Worm (Caenorhabditis elegans) whole organism, mixed stage, embryonic: ENCODE measurements around the gene Y38C1BA.1.

Experiments used
- M03D4.4 ChIP-seq: sonication (generic microtip); optimal IDR thresholded peaks from 2 replicates; lab custom pipeline; 2017; ENCODE audit warnings: mild to moderate bottlenecking, missing genetic modification characterization, missing compliant biosample characterization
- bed-3 ChIP-seq: fragments of 200-800 bp; sonication (Bioruptor generic); optimal IDR thresholded peaks from 3 replicates; lab custom pipeline; 2018; ENCODE audit warnings: mild to moderate bottlenecking, missing genetic modification characterization, moderate library complexity, missing compliant biosample characterization
- blmp-1 ChIP-seq: fragments of 150-350 bp; optimal IDR thresholded peaks from 2 replicates; lab custom pipeline; 2014; ENCODE audit warnings: missing biosample characterization, missing genetic modification characterization
- ceh-43 ChIP-seq: fragments of 200-800 bp; sonication (Bioruptor generic); optimal IDR thresholded peaks from 2 replicates; lab custom pipeline; 2018; ENCODE audit warnings: mild to moderate bottlenecking, missing genetic modification characterization, moderate library complexity, missing compliant biosample characterization
- ces-1 ChIP-seq: fragments of 150-350 bp; optimal IDR thresholded peaks from 2 replicates; lab custom pipeline; 2014; ENCODE audit warnings: missing biosample characterization, missing genetic modification reagents, missing genetic modification characterization
- cnd-1 ChIP-seq: fragments of 200-800 bp; sonication (Bioruptor generic); optimal IDR thresholded peaks from 2 replicates; lab custom pipeline; 2018; ENCODE audit warnings: mild to moderate bottlenecking, missing genetic modification characterization, missing compliant biosample characterization
- drap-1 ChIP-seq: fragments of 200-800 bp; sonication (Bioruptor generic); optimal IDR thresholded peaks from 3 replicates; lab custom pipeline; 2018; ENCODE audit warnings: mild to moderate bottlenecking, missing genetic modification characterization, missing compliant biosample characterization
- elt-1 ChIP-seq: sonication (generic microtip); optimal IDR thresholded peaks from 2 replicates; lab custom pipeline; 2017; ENCODE audit warnings: missing genetic modification characterization, mild to moderate bottlenecking, missing compliant biosample characterization, antibody characterized with exemption, moderate library complexity, borderline replicate concordance; ENCODE audit not compliant: insufficient read depth
- hlh-1 ChIP-seq: fragments of 150-350 bp; optimal IDR thresholded peaks from 2 replicates; lab custom pipeline; 2014; ENCODE audit warnings: missing biosample characterization, missing genetic modification reagents, missing genetic modification characterization
- lin-13 ChIP-seq: fragments of 150-350 bp; optimal IDR thresholded peaks from 2 replicates; lab custom pipeline; 2014; ENCODE audit warnings: missing biosample characterization, missing genetic modification characterization
- lin-32 ChIP-seq: fragments of 200-800 bp; sonication (Bioruptor generic); optimal IDR thresholded peaks from 2 replicates; lab custom pipeline; 2018; ENCODE audit warnings: mild to moderate bottlenecking, missing genetic modification characterization, missing compliant biosample characterization
- mls-2 ChIP-seq: sonication (generic microtip); optimal IDR thresholded peaks from 2 replicates; lab custom pipeline; 2016; ENCODE audit warnings: mild to moderate bottlenecking, missing genetic modification characterization, moderate library complexity, missing compliant biosample characterization
- nhr-12 ChIP-seq: fragments of 150-350 bp; optimal IDR thresholded peaks from 2 replicates; lab custom pipeline; 2014; ENCODE audit warnings: missing biosample characterization, missing genetic modification characterization
- nhr-2 ChIP-seq: fragments of 150-350 bp; optimal IDR thresholded peaks from 2 replicates; lab custom pipeline; 2014; ENCODE audit warnings: missing biosample characterization, missing genetic modification characterization
- nhr-76 ChIP-seq: sonication (generic microtip); optimal IDR thresholded peaks from 2 replicates; lab custom pipeline; 2017; ENCODE audit warnings: missing biosample characterization, missing genetic modification characterization
- sem-2 ChIP-seq: fragments of 200-800 bp; sonication (Bioruptor generic); optimal IDR thresholded peaks from 2 replicates; lab custom pipeline; 2018; ENCODE audit warnings: mild to moderate bottlenecking, missing genetic modification characterization, missing compliant biosample characterization
- snpc-4 ChIP-seq: fragments of 150-350 bp; optimal IDR thresholded peaks from 2 replicates; lab custom pipeline; 2014; ENCODE audit warnings: missing biosample characterization, missing genetic modification characterization
- sptf-1 ChIP-seq: sonication (generic microtip); optimal IDR thresholded peaks from 2 replicates; lab custom pipeline; 2017; ENCODE audit warnings: mild to moderate bottlenecking, missing genetic modification characterization, moderate library complexity, missing compliant biosample characterization
- tbx-8 ChIP-seq: fragments of 200-800 bp; sonication (Bioruptor generic); optimal IDR thresholded peaks from 2 replicates; lab custom pipeline; 2018; ENCODE audit warnings: mild to moderate bottlenecking, missing genetic modification characterization, moderate library complexity, missing compliant biosample characterization
- unc-120 ChIP-seq: sonication (generic microtip); optimal IDR thresholded peaks from 2 replicates; lab custom pipeline; 2017; ENCODE audit warnings: missing genetic modification characterization, missing compliant biosample characterization; ENCODE audit not compliant: poor library complexity, severe bottlenecking
- unc-39 ChIP-seq: fragments of 150-350 bp; optimal IDR thresholded peaks from 2 replicates; lab custom pipeline; 2014; ENCODE audit warnings: missing biosample characterization, missing genetic modification characterization
- unc-62 ChIP-seq: fragments of 150-350 bp; optimal IDR thresholded peaks from 2 replicates; lab custom pipeline; 2014; ENCODE audit warnings: missing biosample characterization, missing genetic modification reagents, missing genetic modification characterization
- zip-8 ChIP-seq: fragments of 150-350 bp; optimal IDR thresholded peaks from 2 replicates; lab custom pipeline; 2014; ENCODE audit warnings: missing biosample characterization, missing genetic modification characterization
- ztf-11 ChIP-seq: fragments of 150-350 bp; optimal IDR thresholded peaks from 2 replicates; lab custom pipeline; 2014; ENCODE audit warnings: missing biosample characterization, missing genetic modification characterization

Gene Y38C1BA.1

DNA sequence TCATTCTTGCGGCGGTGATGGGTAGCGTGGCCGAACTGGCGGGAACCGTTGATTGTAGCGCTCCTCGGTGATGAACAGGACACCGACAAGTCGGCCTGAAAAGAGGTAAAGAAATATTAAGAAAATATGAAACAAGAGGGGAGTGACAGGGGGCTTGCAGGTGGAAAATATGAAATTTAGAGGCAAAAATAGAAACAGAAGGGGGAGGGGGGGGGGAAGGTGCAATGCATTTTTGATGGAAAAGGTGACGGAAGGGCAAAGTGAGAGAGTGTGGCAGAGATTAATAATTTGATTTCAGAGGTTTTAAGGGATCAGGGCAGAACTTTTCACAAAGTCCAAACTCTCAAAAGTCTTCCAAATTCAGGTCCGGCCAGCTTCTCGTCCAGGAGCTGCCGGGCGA is 22.2 kb downstream of the Y38C1BA.1 start, which contains the start of gene frpr-19:
Gene frpr-19, minus strand, starts transcription at position 101 of the 400 bp plus-strand sequence.
- no peak for TF ChIP-seq nhr-76 (tag; lab: Kevin White, UChicago)

DNA sequence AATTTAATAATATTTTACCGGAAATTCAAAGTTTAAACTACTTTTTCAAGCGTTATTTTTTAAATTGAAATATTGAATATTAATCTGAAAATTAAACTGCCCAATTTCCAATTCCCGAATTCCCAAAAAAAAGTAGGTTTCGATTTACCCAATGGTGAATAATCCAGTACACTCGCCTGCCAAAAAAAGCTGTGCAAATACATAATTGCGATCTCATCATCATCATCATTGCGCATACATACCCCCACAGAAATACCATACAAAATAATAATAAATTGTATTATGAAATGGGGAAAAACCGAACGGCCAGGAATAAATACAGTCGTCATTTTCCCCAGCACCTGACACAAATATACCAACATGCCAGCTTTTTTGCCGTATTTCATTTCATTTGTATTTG is 31.9 kb downstream of the Y38C1BA.1 start, which contains the start of gene Y41D4A.1:
Gene Y41D4A.1, plus strand, starts transcription at position 301 of the 400 bp plus-strand sequence.
- TF ChIP-seq lin-32 (GFP tag; lab: Kevin White, UChicago) (no peak), nhr-76 (tag; lab: Kevin White, UChicago) (no peak), ceh-43 (GFP tag; lab: Kevin White, UChicago) (no peak), ces-1 (GFP tag; lab: Kevin White, UChicago) (no peak)

DNA sequence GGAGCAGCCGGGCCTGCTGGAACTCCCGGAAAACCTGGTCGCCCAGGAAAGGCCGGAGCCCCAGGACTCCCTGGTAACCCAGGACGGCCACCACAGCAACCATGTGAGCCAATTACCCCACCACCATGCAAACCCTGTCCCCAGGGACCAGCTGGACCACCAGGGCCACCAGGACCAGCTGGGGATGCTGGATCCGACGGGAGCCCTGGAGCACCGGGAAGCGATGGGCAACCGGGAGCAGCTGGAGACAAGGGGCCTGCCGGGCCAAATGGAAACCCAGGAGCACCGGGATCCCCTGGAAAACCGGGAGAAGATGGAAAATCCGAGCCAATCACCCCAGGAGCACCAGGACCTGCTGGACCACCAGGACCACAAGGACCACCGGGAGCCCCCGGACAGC is 34.7 kb downstream of the Y38C1BA.1 start:
- TF ChIP-seq lin-13 (no peak), mls-2 (tag; lab: Kevin White, UChicago) (peak; percentile 31), hlh-1 (tag; lab: Kevin White, UChicago) (no peak)

DNA sequence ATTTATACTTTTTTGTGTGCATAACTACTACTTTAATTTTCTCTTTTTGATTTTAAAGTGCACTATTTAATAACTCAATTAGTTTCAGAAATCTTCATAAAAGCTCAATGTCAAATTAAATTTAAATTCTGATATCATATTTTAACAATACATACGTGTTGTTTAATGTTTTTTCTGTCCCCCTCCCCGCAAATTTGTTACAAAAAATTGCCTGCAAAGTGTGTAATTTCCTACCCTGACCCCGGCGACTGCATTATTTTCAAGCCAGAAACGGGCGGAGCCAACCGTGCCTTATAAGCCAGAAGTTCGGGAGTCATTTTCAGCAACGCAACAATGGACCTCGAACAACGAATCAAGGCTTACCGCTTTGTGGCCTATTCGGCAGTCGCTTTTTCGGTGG is 35.5 kb downstream of the Y38C1BA.1 start, which contains the start of gene col-108:
Gene col-108, plus strand, starts transcription at position 301 of the 400 bp plus-strand sequence.
- no peak for TF ChIP-seq ces-1 (GFP tag; lab: Kevin White, UChicago)
- TF ChIP-seq bed-3 (GFP tag; lab: Kevin White, UChicago): no peak
- no peak for TF ChIP-seq tbx-8 (GFP tag; lab: Kevin White, UChicago)
- TF ChIP-seq unc-39: no peak
- no peak for TF ChIP-seq cnd-1 (tag; lab: Kevin White, UChicago)
- TF ChIP-seq blmp-1 (tag; lab: Kevin White, UChicago): no peak
- no peak for TF ChIP-seq nhr-2
- TF ChIP-seq mls-2 (tag; lab: Kevin White, UChicago): no peak
- TF ChIP-seq snpc-4 (tag; lab: Kevin White, UChicago): no peak
- no peak for TF ChIP-seq M03D4.4 (tag; lab: Kevin White, UChicago)
- TF ChIP-seq elt-1: no peak
- TF ChIP-seq unc-120 (tag; lab: Kevin White, UChicago): no peak
- TF ChIP-seq sptf-1: no peak
- TF ChIP-seq sem-2 (GFP tag; lab: Kevin White, UChicago): no peak
- TF ChIP-seq ztf-11: no peak
- no peak for TF ChIP-seq drap-1
- no peak for TF ChIP-seq unc-62 (GFP tag; lab: Kevin White, UChicago)

DNA sequence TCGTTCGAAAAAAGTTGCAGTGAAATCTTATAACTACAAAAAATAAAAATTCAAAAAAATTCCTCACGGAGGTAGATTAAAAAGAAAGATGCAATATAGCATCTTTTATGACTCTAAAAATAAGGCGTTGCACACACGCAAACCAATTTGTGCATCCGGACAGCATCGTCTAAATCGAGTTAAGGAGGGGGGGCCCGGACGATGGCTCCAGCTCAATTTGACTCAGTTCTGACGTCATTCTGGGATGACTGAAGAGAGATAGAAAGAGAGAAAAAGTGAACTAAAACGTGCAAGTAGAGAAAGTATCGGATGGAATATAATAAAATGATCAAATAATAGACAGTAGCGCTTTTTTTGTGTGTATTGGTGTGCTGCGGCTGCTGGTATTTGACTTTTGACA is 37.8 kb downstream of the Y38C1BA.1 start:
- TF ChIP-seq sem-2 (GFP tag; lab: Kevin White, UChicago) (no peak), ces-1 (GFP tag; lab: Kevin White, UChicago) (peak; percentile 98)

DNA sequence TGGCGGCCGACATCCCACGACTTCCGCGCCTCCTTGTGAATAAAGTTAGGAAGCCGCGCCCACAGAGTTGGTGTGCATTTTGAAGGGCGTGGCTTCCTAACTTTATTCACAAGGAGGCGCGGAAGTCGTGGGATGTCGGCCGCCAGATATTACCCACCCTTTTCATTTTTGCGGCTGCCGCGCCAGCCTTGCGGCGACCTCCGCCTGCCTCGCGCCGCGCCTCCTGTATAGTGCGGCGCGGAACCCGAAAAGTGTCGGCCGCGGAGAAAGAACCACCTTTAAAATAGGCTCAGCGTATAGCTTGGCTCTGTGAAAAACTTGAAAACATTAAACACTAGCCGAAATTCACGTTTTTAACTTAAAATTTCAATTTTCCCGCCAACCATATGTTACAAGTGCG is 40.3 kb downstream of the Y38C1BA.1 start:
- no peak for TF ChIP-seq drap-1
- no peak for TF ChIP-seq tbx-8 (GFP tag; lab: Kevin White, UChicago)
- TF ChIP-seq nhr-2: no peak
- TF ChIP-seq unc-62 (GFP tag; lab: Kevin White, UChicago): no peak
- TF ChIP-seq sptf-1: no peak
- TF ChIP-seq unc-120 (tag; lab: Kevin White, UChicago): no peak
- TF ChIP-seq elt-1: no peak
- TF ChIP-seq nhr-12 (tag; lab: Kevin White, UChicago): no peak

DNA sequence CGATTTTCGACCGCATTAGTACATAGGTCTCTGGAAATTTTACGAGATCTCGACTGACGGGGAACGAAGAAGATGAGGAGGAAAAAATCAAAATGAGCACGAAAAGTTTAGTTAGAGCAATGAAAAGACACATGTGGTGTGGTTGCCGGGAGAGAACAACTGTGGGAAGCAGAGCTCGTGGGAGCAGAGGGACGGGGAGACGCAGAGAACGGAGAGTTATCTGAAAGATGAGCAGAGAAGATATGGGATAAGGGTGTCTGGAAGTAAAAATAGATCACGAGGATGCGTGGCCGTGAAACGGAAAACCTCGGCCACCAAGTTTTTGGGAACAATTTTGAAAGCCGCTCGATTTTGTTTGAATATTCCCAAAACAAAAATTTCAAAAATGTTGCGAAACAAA is 42.2 kb downstream of the Y38C1BA.1 start, which contains the start of gene Y41D4A.7:
Gene Y41D4A.7, minus strand, starts transcription at position 18 of the 400 bp plus-strand sequence.
- TF ChIP-seq hlh-1 (tag; lab: Kevin White, UChicago): peak; percentile 92
- no peak for TF ChIP-seq unc-120 (tag; lab: Kevin White, UChicago)

DNA sequence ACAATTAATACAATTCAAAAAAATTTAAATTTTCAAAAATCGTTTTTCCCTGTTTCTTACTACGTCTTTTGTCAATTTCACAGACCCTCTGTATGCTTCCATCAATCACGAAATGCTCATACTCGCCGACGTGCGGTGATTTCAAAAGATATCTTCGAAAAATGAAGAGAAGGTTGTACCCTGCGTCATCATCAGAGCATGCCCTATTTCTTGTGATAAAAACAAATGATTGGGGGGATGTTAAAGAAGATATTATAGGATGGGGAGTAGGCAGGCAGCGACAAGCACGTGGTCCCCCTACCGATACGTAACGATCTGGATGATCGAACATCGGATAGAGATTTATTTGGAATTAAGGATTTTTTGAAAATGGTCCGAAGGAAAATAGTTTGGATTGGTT is 45.2 kb downstream of the Y38C1BA.1 start:
- TF ChIP-seq ces-1 (GFP tag; lab: Kevin White, UChicago): no peak
- no peak for TF ChIP-seq nhr-12 (tag; lab: Kevin White, UChicago)
- peak; percentile 3 for TF ChIP-seq hlh-1 (tag; lab: Kevin White, UChicago)
- peak; percentile 36 for TF ChIP-seq unc-62 (GFP tag; lab: Kevin White, UChicago)
- no peak for TF ChIP-seq nhr-76 (tag; lab: Kevin White, UChicago)
- TF ChIP-seq blmp-1 (tag; lab: Kevin White, UChicago): no peak
- no peak for TF ChIP-seq zip-8
- no peak for TF ChIP-seq nhr-2
- no peak for TF ChIP-seq cnd-1 (tag; lab: Kevin White, UChicago)
- TF ChIP-seq, all 35 proteins: peak for 2
